Fruit fly (Drosophila melanogaster) whole organism, pupa: ENCODE results near the gene CG44008.
A peak's percentile ranks its signal among the peaks of the same experiment; 100 is the strongest.

ENCODE experiments used
- CG10348 ChIP-seq: fragments of 200-800 bp; sonication (Bioruptor generic); IDR thresholded peaks from 2 replicates; pipeline ENCODE4 v1.3.6; 2022; ENCODE audit warnings: missing biosample characterization, missing genetic modification characterization
- CG12605 ChIP-seq: fragments of 200-800 bp; sonication (Bioruptor generic); IDR thresholded peaks from 2 replicates; pipeline ENCODE4 v1.3.6; 2022; ENCODE audit warnings: missing biosample characterization, missing genetic modification characterization
- CG13204 ChIP-seq: fragments of 200-800 bp; sonication (Bioruptor generic); optimal IDR thresholded peaks from 2 replicates; lab custom pipeline; 2018; ENCODE audit warnings: missing biosample characterization, mild to moderate bottlenecking, missing genetic modification characterization, moderate library complexity
- CG14655 ChIP-seq: fragments of 200-800 bp; sonication (Bioruptor generic); optimal IDR thresholded peaks from 3 replicates; lab custom pipeline; 2017; ENCODE audit warnings: mild to moderate bottlenecking, missing biosample characterization, missing genetic modification reagents, missing genetic modification characterization
- CG15710 ChIP-seq: fragments of 200-800 bp; sonication (Bioruptor generic); optimal IDR thresholded peaks from 2 replicates; lab custom pipeline; 2018; ENCODE audit warnings: missing biosample characterization, mild to moderate bottlenecking, missing genetic modification characterization, moderate library complexity
- CG17806 ChIP-seq: fragments of 200-800 bp; sonication (Bioruptor generic); optimal IDR thresholded peaks from 2 replicates; lab custom pipeline; 2018; ENCODE audit warnings: missing biosample characterization, mild to moderate bottlenecking, missing genetic modification characterization, moderate library complexity
- CG32121 ChIP-seq: fragments of 200-800 bp; sonication (Bioruptor generic); IDR thresholded peaks from 2 replicates; pipeline ENCODE4 v1.3.6; 2022; ENCODE audit warnings: missing biosample characterization, missing genetic modification characterization
- CG34367 ChIP-seq: fragments of 200-800 bp; sonication (Bioruptor generic); optimal IDR thresholded peaks from 2 replicates; lab custom pipeline; 2018; ENCODE audit warnings: missing biosample characterization, mild to moderate bottlenecking, missing genetic modification characterization
- CG4496 ChIP-seq: fragments of 200-800 bp; sonication (Bioruptor generic); IDR thresholded peaks from 3 replicates; pipeline ENCODE4 v1.3.6; 2022; ENCODE audit warnings: missing biosample characterization, missing genetic modification characterization
- CG8159 ChIP-seq: fragments of 200-800 bp; sonication (Bioruptor generic); optimal IDR thresholded peaks from 3 replicates; lab custom pipeline; 2018; ENCODE audit warnings: missing biosample characterization, mild to moderate bottlenecking, missing genetic modification characterization, moderate library complexity
- CG8301 ChIP-seq: fragments of 200-800 bp; sonication (Bioruptor generic); optimal IDR thresholded peaks from 2 replicates; lab custom pipeline; 2018; ENCODE audit warnings: missing biosample characterization, mild to moderate bottlenecking, missing genetic modification characterization
- CG9948 ChIP-seq: fragments of 200-800 bp; sonication (Bioruptor generic); optimal IDR thresholded peaks from 2 replicates; lab custom pipeline; 2018; ENCODE audit warnings: missing biosample characterization, mild to moderate bottlenecking, missing genetic modification characterization, moderate library complexity
- D1 ChIP-seq: fragments of 200-800 bp; sonication (Bioruptor generic); optimal IDR thresholded peaks from 2 replicates; lab custom pipeline; 2018; ENCODE audit warnings: missing biosample characterization, mild to moderate bottlenecking, missing genetic modification characterization, moderate library complexity
- EcR ChIP-seq: fragments of 200-800 bp; sonication (Bioruptor generic); optimal IDR thresholded peaks from 3 replicates; lab custom pipeline; 2019; ENCODE audit warnings: missing biosample characterization, missing genetic modification characterization, mild to moderate bottlenecking, moderate library complexity, missing genetic modification reagents
- Ets98B ChIP-seq: fragments of 200-800 bp; sonication (Bioruptor generic); IDR thresholded peaks from 2 replicates; pipeline ENCODE4 v1.3.6; 2022; ENCODE audit warnings: missing biosample characterization, missing genetic modification characterization
- Pif1A ChIP-seq: fragments of 200-800 bp; sonication (Bioruptor generic); optimal IDR thresholded peaks from 3 replicates; lab custom pipeline; 2016; ENCODE audit warnings: missing biosample characterization, missing genetic modification characterization
- Pif1B ChIP-seq: fragments of 200-800 bp; sonication (Bioruptor generic); optimal IDR thresholded peaks from 3 replicates; lab custom pipeline; 2016; ENCODE audit warnings: missing biosample characterization, missing genetic modification characterization
- Snoo ChIP-seq: fragments of 200-800 bp; sonication (Bioruptor generic); optimal IDR thresholded peaks from 3 replicates; lab custom pipeline; 2017; ENCODE audit warnings: missing biosample characterization, mild to moderate bottlenecking, missing genetic modification characterization, inconsistent platforms
- fd96Ca ChIP-seq: fragments of 200-800 bp; sonication (Bioruptor generic); IDR thresholded peaks from 3 replicates; pipeline ENCODE4 v1.3.6; 2022; ENCODE audit warnings: missing biosample characterization, missing genetic modification characterization
- gl ChIP-seq: fragments of 200-800 bp; sonication (Bioruptor generic); optimal IDR thresholded peaks from 2 replicates; lab custom pipeline; 2018; ENCODE audit warnings: missing biosample characterization, mild to moderate bottlenecking, missing genetic modification characterization
- rn ChIP-seq: fragments of 200-800 bp; sonication (Bioruptor generic); IDR thresholded peaks from 2 replicates; pipeline ENCODE4 v1.3.6; 2022; ENCODE audit warnings: missing biosample characterization, missing genetic modification characterization

CG44008 gene

DNA sequence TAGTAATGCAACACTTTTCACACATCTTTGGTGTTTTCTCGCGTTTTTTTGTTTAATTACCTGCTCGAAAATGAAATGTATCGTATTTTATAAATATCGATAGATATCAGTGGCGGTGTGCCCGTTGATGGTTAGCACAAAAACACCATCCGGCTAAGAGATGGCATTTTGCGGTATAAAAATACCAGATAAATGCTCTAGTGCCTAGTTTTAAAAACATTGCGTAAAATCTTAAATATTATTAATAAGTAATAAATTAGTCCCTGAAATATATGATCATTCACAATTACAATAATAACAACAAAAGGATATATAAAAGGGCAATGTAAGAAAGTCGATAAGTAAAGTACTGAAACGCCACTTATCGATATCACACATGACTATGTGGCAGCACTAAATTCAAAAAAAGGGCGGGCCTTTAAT, 28.6 kb downstream of the CG44008 start, which contains the start of gene CycY:
Gene CycY, minus strand, starts transcription at position 116 of the 423 bp plus-strand sequence.
- no peak for TF ChIP-seq D1
- TF ChIP-seq CG14655 (GFP tag; lab: Kevin White, UChicago): no peak
- TF ChIP-seq CG10348 (GFP tag; lab: Robert Waterston, UW): no peak
- TF ChIP-seq rn (GFP tag; lab: Robert Waterston, UW): no peak
- TF ChIP-seq CG9948 (tag; lab: Kevin White, UChicago): no peak
- no peak for TF ChIP-seq CG8301 (tag; lab: Kevin White, UChicago)
- TF ChIP-seq CG8159: peak; percentile 1

DNA sequence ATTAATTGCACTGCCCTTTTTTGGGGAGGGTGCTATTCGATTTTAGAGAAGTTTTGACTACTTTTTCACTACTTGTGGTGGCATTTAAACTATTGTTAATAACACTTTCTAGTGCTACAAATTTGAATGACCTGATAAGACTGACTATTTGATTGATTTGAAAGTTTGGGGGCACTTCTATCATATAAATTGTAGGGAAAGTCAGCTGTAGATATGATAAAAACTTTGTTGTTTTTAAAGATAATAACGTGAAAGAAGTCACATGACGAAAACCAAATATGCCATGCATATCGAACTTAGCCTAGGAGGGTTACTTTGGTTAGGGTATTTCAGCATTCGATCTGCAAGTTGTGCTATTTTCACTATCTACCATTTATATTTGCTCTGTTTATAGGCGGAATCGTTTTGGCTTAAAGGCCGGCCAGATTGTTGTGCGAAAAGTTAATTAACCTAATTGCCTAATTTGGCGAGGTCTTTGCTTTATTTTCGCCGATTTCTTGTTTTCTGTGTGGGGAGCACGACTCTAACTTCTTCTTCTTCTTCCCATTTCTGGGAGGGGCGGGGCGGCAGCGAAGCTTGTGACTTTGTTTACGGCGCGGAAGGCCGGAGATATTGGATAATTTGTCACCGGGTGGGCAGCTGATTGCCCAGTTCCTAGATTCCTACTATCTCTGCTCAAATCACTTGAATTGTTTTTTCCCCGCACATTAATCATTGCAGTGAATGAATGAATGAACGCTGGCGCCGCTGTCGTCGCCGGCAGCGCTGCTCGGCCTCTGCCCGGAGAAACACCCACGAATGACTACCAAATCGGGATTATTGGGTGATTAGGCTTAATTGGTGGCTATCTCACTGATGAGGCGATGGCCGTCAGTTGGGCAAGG, 29.2 kb downstream of the CG44008 start:
- no peak for TF ChIP-seq Pif1A (GFP tag; lab: Kevin White, UChicago)
- no peak for TF ChIP-seq CG34367 (tag; lab: Kevin White, UChicago)
- TF ChIP-seq CG32121 (GFP tag; lab: Robert Waterston, UW): 0 out of 2 replicates have a peak, but pooled peaks have one; percentile 13
- peak; percentile 26 for TF ChIP-seq CG14655 (GFP tag; lab: Kevin White, UChicago)
- TF ChIP-seq gl (tag; lab: Kevin White, UChicago): no peak
- TF ChIP-seq CG8301 (tag; lab: Kevin White, UChicago): peak; percentile 18

DNA sequence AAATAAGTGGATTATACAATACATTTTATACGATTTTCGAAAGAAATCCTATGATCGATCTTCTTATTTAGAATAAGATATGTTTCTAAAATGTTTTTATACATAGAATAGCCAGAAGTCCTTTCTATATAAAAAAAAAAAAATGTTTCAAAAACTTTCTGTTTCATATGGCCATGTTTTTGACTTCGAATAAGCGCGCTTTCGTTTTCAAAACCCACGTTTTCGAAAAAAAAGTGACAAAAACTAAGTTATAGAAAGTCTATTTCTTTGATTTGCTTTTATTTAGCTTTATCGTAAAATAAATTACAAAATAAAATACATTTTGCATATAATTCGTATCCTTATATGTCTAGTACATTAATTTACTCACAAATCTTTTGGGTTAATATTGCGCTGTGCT, 32.4 kb downstream of the CG44008 start:
- TF ChIP-seq CG13204 (GFP tag; lab: Kevin White, UChicago) (no peak), Pif1A (GFP tag; lab: Kevin White, UChicago) (no peak)

DNA sequence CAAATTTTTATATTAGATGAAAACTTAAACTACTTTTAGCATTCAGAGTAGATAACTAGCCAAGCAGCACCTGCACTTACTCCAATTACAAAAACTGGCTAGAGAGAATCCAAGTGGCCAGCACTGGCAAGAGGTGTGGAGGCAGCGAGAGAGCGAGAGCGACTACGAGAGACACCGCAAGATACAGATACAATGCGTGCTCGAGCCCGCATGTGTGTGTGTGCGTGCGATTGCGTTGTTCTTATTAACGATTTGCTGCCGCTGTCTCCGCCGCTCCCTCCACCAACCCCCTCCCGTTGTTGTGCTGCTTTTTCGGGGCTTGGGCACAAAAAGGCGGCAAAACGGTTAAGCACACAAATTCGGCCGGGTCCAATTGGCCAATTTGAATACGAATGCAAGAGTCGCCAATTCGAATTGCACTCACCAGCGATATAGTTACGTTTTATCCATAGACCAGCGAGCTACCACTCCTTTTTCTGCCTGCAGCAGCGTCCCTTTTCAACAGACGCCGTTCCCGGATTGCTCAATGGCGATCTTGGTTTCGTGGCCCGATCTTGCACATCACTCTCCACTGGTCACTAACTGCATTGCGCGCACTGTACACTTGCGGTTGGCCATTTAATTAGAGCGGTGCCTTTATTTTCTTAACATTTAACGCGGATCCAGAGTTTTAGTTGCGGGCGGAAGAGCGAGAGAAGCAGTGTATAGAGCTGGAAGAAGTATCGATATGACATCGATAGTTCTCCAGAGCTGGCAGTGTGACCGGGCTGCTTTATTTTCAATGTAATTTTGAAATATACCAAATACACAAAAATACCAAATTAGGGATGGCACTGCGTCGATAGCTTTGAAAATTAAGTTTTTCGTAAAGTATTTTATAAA, 33.3 kb downstream of the CG44008 start, which contains the start of gene crol:
Gene crol, minus strand, starts transcription at position 737 of the 882 bp plus-strand sequence.
- peak; percentile 39 for TF ChIP-seq D1
- TF ChIP-seq CG8301 (tag; lab: Kevin White, UChicago): no peak
- no peak for TF ChIP-seq CG8159
- no peak for TF ChIP-seq CG10348 (GFP tag; lab: Robert Waterston, UW)
- TF ChIP-seq Pif1A (GFP tag; lab: Kevin White, UChicago): no peak
- no peak for TF ChIP-seq CG15710 (tag; lab: Kevin White, UChicago)
- TF ChIP-seq CG12605: peak; percentile 54
- no peak for TF ChIP-seq rn (GFP tag; lab: Robert Waterston, UW)
- TF ChIP-seq CG17806: no peak
- peak; percentile 19; the same call in 1 of the 2 replicates for TF ChIP-seq Ets98B (GFP tag; lab: Robert Waterston, UW)
- TF ChIP-seq CG14655 (GFP tag; lab: Kevin White, UChicago): no peak
- no peak for TF ChIP-seq Pif1B (GFP tag; lab: Kevin White, UChicago)
- no peak for TF ChIP-seq CG34367 (tag; lab: Kevin White, UChicago)
- TF ChIP-seq CG4496 (GFP tag; lab: Robert Waterston, UW): peak; percentile 48; the same call in 1 of the 3 replicates
- TF ChIP-seq CG13204 (GFP tag; lab: Kevin White, UChicago): peak; percentile 84
- TF ChIP-seq Snoo: no peak
- no peak for TF ChIP-seq CG9948 (tag; lab: Kevin White, UChicago)
- peak; percentile 9 for TF ChIP-seq EcR (GFP tag; lab: Kevin White, UChicago)
- no peak for TF ChIP-seq gl (tag; lab: Kevin White, UChicago)
- peak; percentile 64; the same call in 1 of the 3 replicates for TF ChIP-seq fd96Ca
- peak; percentile 34; the same call in 1 of the 2 replicates for TF ChIP-seq CG32121 (GFP tag; lab: Robert Waterston, UW)
- TF ChIP-seq, all 21 proteins: peak for 8

DNA sequence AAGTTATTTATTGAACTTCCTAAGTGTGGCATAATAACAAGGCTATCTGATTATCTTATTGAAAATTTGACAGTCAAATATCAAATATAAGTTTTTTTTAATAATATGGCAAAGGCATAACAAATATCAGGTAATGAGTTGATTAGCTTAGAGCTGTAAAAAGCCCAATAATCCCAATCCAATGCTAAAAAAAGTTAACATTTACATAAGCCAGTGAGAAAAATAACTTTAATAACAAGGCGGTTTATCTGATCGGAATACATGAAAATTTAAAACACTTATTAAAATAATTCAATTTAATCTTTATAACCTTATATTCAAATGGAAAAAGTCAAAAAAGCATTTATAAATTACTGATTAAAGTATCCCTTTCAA, 33.9 kb downstream of the CG44008 start:
- TF ChIP-seq CG8159 (no peak), fd96Ca (no peak), CG10348 (GFP tag; lab: Robert Waterston, UW) (no peak), CG14655 (GFP tag; lab: Kevin White, UChicago) (no peak), CG4496 (GFP tag; lab: Robert Waterston, UW) (no peak), gl (tag; lab: Kevin White, UChicago) (no peak), CG9948 (tag; lab: Kevin White, UChicago) (no peak), CG32121 (GFP tag; lab: Robert Waterston, UW) (no peak), Snoo (no peak), CG8301 (tag; lab: Kevin White, UChicago) (no peak), Pif1B (GFP tag; lab: Kevin White, UChicago) (no peak), Pif1A (GFP tag; lab: Kevin White, UChicago) (no peak), Ets98B (GFP tag; lab: Robert Waterston, UW) (no peak)
